Worm (Caenorhabditis elegans) whole organism, L1 larva: Measurements from ENCODE around the gene Y48D7A.1.

Experiments used
- C04F5.9 ChIP-seq: sonication (generic microtip); optimal IDR thresholded peaks from 2 replicates; lab custom pipeline; 2016; ENCODE audit warnings: missing genetic modification characterization, missing compliant biosample characterization
- C16A3.4 ChIP-seq: fragments of 150-350 bp; optimal IDR thresholded peaks from 2 replicates; lab custom pipeline; 2014; ENCODE audit warnings: missing biosample characterization, missing genetic modification characterization
- Y116A8C.19 ChIP-seq: sonication (generic microtip); optimal IDR thresholded peaks from 2 replicates; lab custom pipeline; 2016; ENCODE audit warnings: missing compliant biosample characterization, missing genetic modification characterization, borderline replicate concordance
- alr-1 ChIP-seq: fragments of 200-800 bp; sonication (Bioruptor generic); optimal IDR thresholded peaks from 2 replicates; lab custom pipeline; 2018; ENCODE audit warnings: borderline replicate concordance, mild to moderate bottlenecking, missing genetic modification characterization, missing compliant biosample characterization
- aly-2 ChIP-seq: fragments of 150-350 bp; optimal IDR thresholded peaks from 2 replicates; lab custom pipeline; 2014; ENCODE audit warnings: missing biosample characterization, missing genetic modification characterization
- ama-1 ChIP-seq: fragments of 150-350 bp; optimal IDR thresholded peaks from 2 replicates; lab custom pipeline; 2014
- ceh-63 ChIP-seq: fragments of 200-800 bp; sonication (Bioruptor generic); optimal IDR thresholded peaks from 2 replicates; lab custom pipeline; 2018; ENCODE audit warnings: mild to moderate bottlenecking, missing genetic modification characterization, missing compliant biosample characterization
- ceh-82 ChIP-seq, 3 experiments: fragments of 150-350 bp in 1 of 3; sonication (generic microtip) in 2 of 3; optimal IDR thresholded peaks; 2 replicates each; lab custom pipeline; 2014 to 2017; ENCODE audit warnings: missing biosample characterization in 3 of 3, missing genetic modification characterization in 3 of 3
- ceh-88 ChIP-seq: fragments of 200-800 bp; sonication (Bioruptor generic); IDR thresholded peaks from 2 replicates; pipeline ENCODE4 v1.3.6; 2022; ENCODE audit warnings: missing genetic modification characterization, missing compliant biosample characterization
- ces-1 ChIP-seq: fragments of 150-350 bp; optimal IDR thresholded peaks from 2 replicates; lab custom pipeline; 2014; ENCODE audit warnings: missing biosample characterization, missing genetic modification reagents, missing genetic modification characterization
- dpl-1 ChIP-seq, 3 experiments: fragments of 150-350 bp in 2 of 3; sonication (generic microtip) in 1 of 3; optimal IDR thresholded peaks; 2 replicates each; lab custom pipeline; 2014 to 2017; ENCODE audit warnings: missing biosample characterization in 3 of 3, missing genetic modification characterization in 3 of 3, missing genetic modification reagents in 3 of 3
- dsc-1 ChIP-seq: sonication (generic microtip); optimal IDR thresholded peaks from 2 replicates; lab custom pipeline; 2016; ENCODE audit warnings: mild to moderate bottlenecking, missing genetic modification characterization, missing compliant biosample characterization
- efl-1 ChIP-seq, 4 experiments: fragments of 150-350 bp; optimal IDR thresholded peaks in 3 of 4; peaks in 1 of 4; 1 replicate in 1 of 4; 2 replicates in 3 of 4; lab custom pipeline; 2014; ENCODE audit warnings: missing biosample characterization in 2 of 4, missing genetic modification characterization in 2 of 4, missing genetic modification reagents in 2 of 4
- efl-3 ChIP-seq: fragments of 200-800 bp; sonication (Bioruptor generic); optimal IDR thresholded peaks from 2 replicates; lab custom pipeline; 2018; ENCODE audit warnings: mild to moderate bottlenecking, missing genetic modification characterization, missing compliant biosample characterization
- elt-2 ChIP-seq: sonication (generic microtip); optimal IDR thresholded peaks from 2 replicates; lab custom pipeline; 2016; ENCODE audit warnings: missing genetic modification characterization, mild to moderate bottlenecking, inconsistent platforms, missing compliant biosample characterization, missing genetic modification reagents
- elt-3 ChIP-seq, 6 experiments: fragments of 150-350 bp in 1 of 6; sonication (generic microtip); optimal IDR thresholded peaks; 2 replicates each; lab custom pipeline; 2017 to 2018; ENCODE audit warnings: missing biosample characterization in 6 of 6, missing genetic modification characterization in 6 of 6, inconsistent platforms in 1 of 6
- fkh-8 ChIP-seq: sonication (generic microtip); optimal IDR thresholded peaks from 2 replicates; lab custom pipeline; 2016; ENCODE audit warnings: mild to moderate bottlenecking, missing genetic modification characterization, missing compliant biosample characterization
- fos-1 ChIP-seq: fragments of 150-350 bp; optimal IDR thresholded peaks from 2 replicates; lab custom pipeline; 2014; ENCODE audit warnings: missing biosample characterization, missing genetic modification characterization
- grh-1 ChIP-seq: fragments of 200-800 bp; sonication (Bioruptor generic); IDR thresholded peaks from 2 replicates; pipeline ENCODE4 v1.3.6; 2022; ENCODE audit warnings: missing genetic modification reagents, missing genetic modification characterization, missing compliant biosample characterization
- irx-1 ChIP-seq: sonication (generic microtip); optimal IDR thresholded peaks from 2 replicates; lab custom pipeline; 2016; ENCODE audit warnings: missing genetic modification characterization, missing compliant biosample characterization
- jun-1 ChIP-seq: fragments of 150-350 bp; optimal IDR thresholded peaks from 2 replicates; lab custom pipeline; 2014; ENCODE audit warnings: missing biosample characterization, missing genetic modification reagents, missing genetic modification characterization
- lin-13 ChIP-seq: fragments of 150-350 bp; optimal IDR thresholded peaks from 2 replicates; lab custom pipeline; 2014; ENCODE audit warnings: missing biosample characterization, missing genetic modification reagents, missing genetic modification characterization
- lin-15B ChIP-seq: fragments of 150-350 bp; sonication (generic microtip); optimal IDR thresholded peaks from 3 replicates; lab custom pipeline; 2014; ENCODE audit warnings: missing biosample characterization, missing genetic modification characterization
- lin-35 ChIP-seq, 2 experiments: fragments of 150-350 bp; optimal IDR thresholded peaks; 2 replicates each; lab custom pipeline; 2014; ENCODE audit warnings: missing biosample characterization in 2 of 2, missing genetic modification characterization in 2 of 2, missing genetic modification reagents in 2 of 2
- lin-39 ChIP-seq: fragments of 150-350 bp; optimal IDR thresholded peaks from 2 replicates; lab custom pipeline; 2014; ENCODE audit warnings: missing biosample characterization, missing genetic modification reagents, missing genetic modification characterization
- mdl-1 ChIP-seq, 2 experiments: fragments of 150-350 bp; optimal IDR thresholded peaks; 2 replicates each; lab custom pipeline; 2014 to 2017; ENCODE audit warnings: missing biosample characterization in 2 of 2, missing genetic modification characterization in 2 of 2, inconsistent platforms in 1 of 2
- mep-1 ChIP-seq: fragments of 150-350 bp; optimal IDR thresholded peaks from 2 replicates; lab custom pipeline; 2014; ENCODE audit warnings: missing biosample characterization, missing genetic modification characterization
- nhr-19 ChIP-seq: fragments of 200-800 bp; sonication (Bioruptor generic); conservative IDR thresholded peaks from 2 replicates; pipeline ENCODE4 v1.3.6; 2022; ENCODE audit warnings: missing genetic modification characterization, missing compliant biosample characterization
- nhr-237 ChIP-seq: fragments of 150-350 bp; optimal IDR thresholded peaks from 2 replicates; lab custom pipeline; 2014; ENCODE audit warnings: missing biosample characterization, missing genetic modification characterization
- nhr-28 ChIP-seq: fragments of 150-350 bp; optimal IDR thresholded peaks from 2 replicates; lab custom pipeline; 2014; ENCODE audit warnings: missing biosample characterization, missing genetic modification characterization
- nhr-71 ChIP-seq: sonication (generic microtip); optimal IDR thresholded peaks from 2 replicates; lab custom pipeline; 2016; ENCODE audit warnings: mild to moderate bottlenecking, missing genetic modification characterization, moderate library complexity, missing compliant biosample characterization
- nhr-76 ChIP-seq: sonication (generic microtip); optimal IDR thresholded peaks from 2 replicates; lab custom pipeline; 2017; ENCODE audit warnings: missing biosample characterization, missing genetic modification characterization
- nhr-77 ChIP-seq: fragments of 150-350 bp; optimal IDR thresholded peaks from 2 replicates; lab custom pipeline; 2014; ENCODE audit warnings: missing biosample characterization, missing genetic modification characterization
- pag-3 ChIP-seq: sonication (generic microtip); optimal IDR thresholded peaks from 2 replicates; lab custom pipeline; 2017; ENCODE audit warnings: missing genetic modification characterization, mild to moderate bottlenecking, missing compliant biosample characterization, antibody characterized with exemption, borderline replicate concordance; ENCODE audit not compliant: insufficient read depth
- pax-3 ChIP-seq: fragments of 200-800 bp; sonication (Bioruptor generic); optimal IDR thresholded peaks from 2 replicates; lab custom pipeline; 2018; ENCODE audit warnings: mild to moderate bottlenecking, missing genetic modification characterization, moderate library complexity, missing compliant biosample characterization
- pqm-1 ChIP-seq: sonication (generic microtip); optimal IDR thresholded peaks from 3 replicates; lab custom pipeline; 2017; ENCODE audit warnings: missing biosample characterization, missing genetic modification characterization
- snpc-4 ChIP-seq: fragments of 150-350 bp; optimal IDR thresholded peaks from 2 replicates; lab custom pipeline; 2014; ENCODE audit warnings: missing biosample characterization, missing genetic modification characterization
- snu-23 ChIP-seq: sonication (generic microtip); optimal IDR thresholded peaks from 2 replicates; lab custom pipeline; 2016; ENCODE audit warnings: missing genetic modification characterization, missing compliant biosample characterization
- sptf-1 ChIP-seq: fragments of 150-350 bp; optimal IDR thresholded peaks from 2 replicates; lab custom pipeline; 2014; ENCODE audit warnings: missing biosample characterization, missing genetic modification characterization
- sup-37 ChIP-seq: fragments of 200-800 bp; sonication (Bioruptor generic); optimal IDR thresholded peaks from 2 replicates; lab custom pipeline; 2018; ENCODE audit warnings: mild to moderate bottlenecking, missing genetic modification characterization, missing compliant biosample characterization
- swsn-7 ChIP-seq: sonication (generic microtip); optimal IDR thresholded peaks from 2 replicates; lab custom pipeline; 2016; ENCODE audit warnings: missing genetic modification characterization, missing compliant biosample characterization
- tbx-2 ChIP-seq: sonication (generic microtip); optimal IDR thresholded peaks from 2 replicates; lab custom pipeline; 2016; ENCODE audit warnings: missing genetic modification characterization, missing compliant biosample characterization
- unc-86 ChIP-seq: sonication (generic microtip); optimal IDR thresholded peaks from 2 replicates; lab custom pipeline; 2016; ENCODE audit warnings: missing genetic modification characterization, missing compliant biosample characterization
- vab-15 ChIP-seq: sonication (generic microtip); optimal IDR thresholded peaks from 2 replicates; lab custom pipeline; 2017; ENCODE audit warnings: missing genotype, mild to moderate bottlenecking, missing genetic modification characterization, missing compliant biosample characterization
- xbp-1 ChIP-seq: sonication (generic microtip); optimal IDR thresholded peaks from 2 replicates; lab custom pipeline; 2016; ENCODE audit warnings: missing genetic modification characterization, missing compliant biosample characterization
- ztf-11 ChIP-seq, 2 experiments: sonication (generic microtip); optimal IDR thresholded peaks; 2 replicates each; lab custom pipeline; 2016 to 2017; ENCODE audit warnings: missing genetic modification characterization in 2 of 2, missing biosample characterization in 1 of 2, missing compliant biosample characterization in 1 of 2
- ztf-4 ChIP-seq: fragments of 150-350 bp; optimal IDR thresholded peaks from 2 replicates; lab custom pipeline; 2014; ENCODE audit warnings: missing biosample characterization, missing genetic modification characterization

The Y48D7A.1 gene

DNA sequence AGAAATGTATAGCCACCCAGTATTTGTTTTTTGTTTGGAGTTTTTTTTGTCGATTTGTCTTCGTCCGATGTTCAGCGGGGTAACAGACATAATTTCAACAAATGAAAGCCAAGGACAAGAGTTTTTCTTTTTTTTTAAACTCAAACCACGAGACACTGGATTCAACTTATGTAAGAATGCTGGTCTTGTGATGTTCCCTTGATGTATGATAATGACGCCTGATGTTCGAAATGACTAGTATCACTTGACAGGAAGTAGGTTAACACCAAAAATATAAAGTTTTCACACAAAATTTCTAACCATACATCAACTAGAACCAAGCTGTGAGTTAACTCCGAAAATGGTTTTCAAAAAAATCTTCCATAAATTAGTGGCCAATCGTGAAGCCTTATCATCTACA lies 39.1 kb upstream of the Y48D7A.1 start:
- TF ChIP-seq lin-35 (GFP tag; optimal IDR thresholded peaks at IDR 0.05; lab: Kevin White, UChicago), result peak in 1 of 2 experiments; percentile 43
- no peak for TF ChIP-seq nhr-19 (GFP tag; lab: Robert Waterston, UW)
- TF ChIP-seq nhr-71 (tag; lab: Kevin White, UChicago), result peak; percentile 16
- no peak for TF ChIP-seq nhr-76
- TF ChIP-seq, all 84 proteins: peak for 2

DNA sequence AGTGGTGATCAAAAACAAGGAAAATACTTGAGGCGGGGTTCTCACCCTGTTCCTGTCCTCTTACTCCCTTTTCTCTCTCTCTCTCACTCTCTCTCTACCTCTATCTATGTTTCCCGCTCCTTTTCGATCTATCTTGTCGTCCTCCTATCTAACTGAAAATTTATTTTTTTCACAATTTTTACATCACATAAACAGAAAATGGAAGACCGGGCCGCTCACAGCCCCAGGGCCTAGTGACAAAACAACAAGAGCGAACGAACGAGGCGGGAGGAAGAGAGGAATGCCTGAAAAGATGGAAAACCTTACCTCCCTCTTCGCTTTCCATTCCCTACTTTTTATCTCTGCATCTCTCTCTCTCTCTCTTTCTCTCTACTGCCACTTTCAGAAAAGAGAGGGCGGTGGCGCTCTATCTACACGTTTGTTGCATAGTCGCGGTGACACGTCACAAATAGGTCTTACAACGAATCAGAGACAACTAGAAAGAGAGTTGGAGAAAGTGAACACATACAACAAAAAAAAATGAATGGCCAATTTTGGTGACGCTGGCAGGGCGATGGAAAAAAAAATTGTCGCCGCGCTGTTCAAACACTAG lies 38.4 kb upstream of the Y48D7A.1 start:
- no peak for TF ChIP-seq efl-1 (optimal IDR thresholded peaks at IDR 0.05; lab: Kevin White, UChicago)
- TF ChIP-seq efl-1 (GFP tag; optimal IDR thresholded peaks at IDR 0.05 in 1 of 2; lab: Kevin White, UChicago), result peak in 1 of 2 experiments; percentile 52
- TF ChIP-seq mep-1, result no peak
- no peak for TF ChIP-seq ces-1
- no peak for TF ChIP-seq nhr-77 (tag; lab: Kevin White, UChicago)
- no peak for TF ChIP-seq snpc-4 (tag; lab: Kevin White, UChicago)
- no peak for TF ChIP-seq fos-1
- TF ChIP-seq, all 84 proteins: peak for 1

DNA sequence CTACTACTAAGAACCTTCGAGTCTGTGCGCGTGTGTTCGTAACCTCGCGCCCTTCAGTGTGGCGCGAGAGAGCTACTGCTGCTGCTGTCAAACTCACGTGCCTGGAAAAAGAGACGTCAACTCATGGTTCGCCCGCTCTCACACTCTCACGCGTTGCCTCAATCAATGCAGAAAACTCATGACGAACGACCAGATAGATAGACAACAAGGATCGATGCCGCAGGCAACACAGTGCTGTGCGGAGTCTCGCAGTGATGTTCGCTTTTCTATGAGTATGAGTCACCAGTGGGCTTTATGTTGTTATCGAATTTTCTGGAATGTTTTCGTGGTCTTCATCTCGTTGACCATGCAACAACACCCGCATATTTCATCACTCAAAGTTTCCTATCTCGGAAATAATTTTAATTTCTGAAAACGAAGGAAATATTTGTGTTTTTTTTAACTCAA lies 37.7 kb upstream of the Y48D7A.1 start:
- no peak for TF ChIP-seq pag-3 (tag; lab: Kevin White, UChicago)
- no peak for TF ChIP-seq lin-39 (tag; lab: Kevin White, UChicago)
- TF ChIP-seq fos-1, result no peak
- TF ChIP-seq efl-3 (GFP tag; lab: Kevin White, UChicago), result no peak
- no peak for TF ChIP-seq Y116A8C.19 (tag; lab: Kevin White, UChicago)
- TF ChIP-seq pax-3 (tag; lab: Kevin White, UChicago), result peak; percentile 44
- peak; percentile 25 for TF ChIP-seq elt-2
- TF ChIP-seq sptf-1 (tag; lab: Kevin White, UChicago), result no peak
- peak; percentile 49 for TF ChIP-seq tbx-2
- peak; percentile 76 for TF ChIP-seq unc-86
- TF ChIP-seq ceh-88, result peak; percentile 37; the same call in 1 of the 2 replicates
- no peak for TF ChIP-seq ceh-63 (GFP tag; lab: Kevin White, UChicago)
- peak; percentile 93 for TF ChIP-seq nhr-71 (tag; lab: Kevin White, UChicago)
- TF ChIP-seq ztf-4 (tag; lab: Kevin White, UChicago), result peak; percentile 67
- peak; percentile 71 for TF ChIP-seq nhr-19 (GFP tag; lab: Robert Waterston, UW)
- TF ChIP-seq grh-1 (GFP tag; lab: Robert Waterston, UW), result no peak
- peak; percentile 59 for TF ChIP-seq swsn-7 (tag; lab: Kevin White, UChicago)
- peak; percentile 46 for TF ChIP-seq C16A3.4 (tag; lab: Kevin White, UChicago)
- no peak for TF ChIP-seq pqm-1 (tag; lab: Kevin White, UChicago)
- TF ChIP-seq ama-1 (lab: Kevin White, UChicago), result no peak
- no peak for TF ChIP-seq alr-1 (tag; lab: Kevin White, UChicago)
- TF ChIP-seq elt-3 (tag; optimal IDR thresholded peaks at IDR 0.05; lab: Kevin White, UChicago), result no peak
- TF ChIP-seq xbp-1 (tag; lab: Kevin White, UChicago), result peak; percentile 48
- no peak for TF ChIP-seq ztf-11 (tag; optimal IDR thresholded peaks at IDR 0.05; lab: Kevin White, UChicago)
- peak; percentile 71 for TF ChIP-seq jun-1
- TF ChIP-seq nhr-237 (tag; lab: Kevin White, UChicago), result no peak
- peak; percentile 17 for TF ChIP-seq snpc-4 (tag; lab: Kevin White, UChicago)
- peak; percentile 7 to 20 for TF ChIP-seq efl-1 (optimal IDR thresholded peaks at IDR 0.05; lab: Kevin White, UChicago)
- peak in 1 of 2 experiments; percentile 54 for TF ChIP-seq efl-1 (GFP tag; optimal IDR thresholded peaks at IDR 0.05 in 1 of 2; lab: Kevin White, UChicago)
- peak; percentile 28 to 74 (median 35) for TF ChIP-seq ceh-82 (tag; optimal IDR thresholded peaks at IDR 0.05; lab: Kevin White, UChicago)
- TF ChIP-seq nhr-28, result no peak
- no peak for TF ChIP-seq vab-15 (tag; lab: Kevin White, UChicago)
- peak; percentile 56 for TF ChIP-seq lin-13 (GFP tag; lab: Kevin White, UChicago)
- TF ChIP-seq lin-15B (tag; lab: Kevin White, UChicago), result no peak
- no peak for TF ChIP-seq sup-37
- peak; percentile 49 for TF ChIP-seq C04F5.9 (tag; lab: Kevin White, UChicago)
- no peak for TF ChIP-seq aly-2
- no peak for TF ChIP-seq irx-1 (tag; lab: Kevin White, UChicago)
- peak in 2 of 3 experiments; percentile 31 to 43 for TF ChIP-seq dpl-1 (GFP tag; optimal IDR thresholded peaks at IDR 0.05; lab: Kevin White, UChicago)
- TF ChIP-seq fkh-8 (tag; lab: Kevin White, UChicago), result peak; percentile 93
- peak in 1 of 2 experiments; percentile 95 for TF ChIP-seq mdl-1 (tag; optimal IDR thresholded peaks at IDR 0.05; lab: Kevin White, UChicago)
- peak; percentile 79 for TF ChIP-seq snu-23 (GFP tag; lab: Kevin White, UChicago)
- peak; percentile 52 for TF ChIP-seq dsc-1 (tag; lab: Kevin White, UChicago)
